Worm (Caenorhabditis elegans): ENCODE results near the gene lido-6.

lido-6 gene

ce11 chrX:17146545-17146944, 31.6 kb upstream of the lido-6 start (continued):
- TF ChIP-seq daf-16 (GFP tag; optimal IDR thresholded peaks at IDR 0.05) (no peak), daf-16 (tag; optimal IDR thresholded peaks at IDR 0.05) (peak; percentile 28)

ce11 chrX:17140447-17140846, 25.5 kb upstream of the lido-6 start:
- TF ChIP-seq daf-19 (GFP tag; conservative IDR thresholded peaks at IDR 0.05) (no peak), mep-1 (tag; optimal IDR thresholded peaks at IDR 0.05) (peak; percentile 2), zfp-3 (GFP tag; conservative IDR thresholded peaks at IDR 0.05) (no peak), R02D3.7 (tag; optimal IDR thresholded peaks at IDR 0.05) (no peak), F37D6.2 (tag; optimal IDR thresholded peaks at IDR 0.05) (no peak), hif-1 (tag; optimal IDR thresholded peaks at IDR 0.05) (no peak), lin-13 (GFP tag; optimal IDR thresholded peaks at IDR 0.05) (no peak), Y75B8A.6 (GFP tag; IDR thresholded peaks at IDR 0.05) (no peak), nhr-111 (GFP tag; optimal IDR thresholded peaks at IDR 0.05) (no peak), hlh-11 (tag; optimal IDR thresholded peaks at IDR 0.05) (peak; percentile 21), mdl-1 (tag; optimal IDR thresholded peaks at IDR 0.05) (no peak), set-16 (GFP tag; IDR thresholded peaks at IDR 0.05) (no peak), ceh-28 (tag; optimal IDR thresholded peaks at IDR 0.05) (no peak), madf-9 (GFP tag; conservative IDR thresholded peaks at IDR 0.05) (no peak), attf-4 (tag; optimal IDR thresholded peaks at IDR 0.05) (no peak), daf-16 (GFP tag; optimal IDR thresholded peaks at IDR 0.05) (no peak), daf-16 (tag; optimal IDR thresholded peaks at IDR 0.05) (peak; percentile 98), lin-15B (tag; optimal IDR thresholded peaks at IDR 0.05) (no peak), nhr-102 (tag; optimal IDR thresholded peaks at IDR 0.05) (no peak), nhr-76 (tag; optimal IDR thresholded peaks at IDR 0.05) (no peak), gei-8 (GFP tag; optimal IDR thresholded peaks at IDR 0.05) (no peak), fkh-10 (GFP tag; optimal IDR thresholded peaks at IDR 0.05) (no peak), ctbp-1 (GFP tag; IDR thresholded peaks at IDR 0.05) (no peak), nhr-77 (tag; optimal IDR thresholded peaks at IDR 0.05) (no peak), daf-12 (tag; optimal IDR thresholded peaks at IDR 0.05) (no peak), spr-1 (tag; optimal IDR thresholded peaks at IDR 0.05) (no peak), nhr-28 (tag; optimal IDR thresholded peaks at IDR 0.05) (peak; percentile 58), snpc-4 (tag; optimal IDR thresholded peaks at IDR 0.05) (no peak), mdt-29 (GFP tag; IDR thresholded peaks at IDR 0.05) (no peak), nhr-41 (GFP tag; IDR thresholded peaks at IDR 0.05) (no peak), ces-1 (GFP tag; optimal IDR thresholded peaks at IDR 0.05) (no peak), ztf-7 (tag; optimal IDR thresholded peaks at IDR 0.05) (peak; percentile 43), F26F4.8 (GFP tag; conservative IDR thresholded peaks at IDR 0.05) (no peak), T20F7.1 (GFP tag; optimal IDR thresholded peaks at IDR 0.05) (no peak), dmd-9 (GFP tag; IDR thresholded peaks at IDR 0.05) (no peak), nhr-48 (tag; optimal IDR thresholded peaks at IDR 0.05) (no peak), jun-1 (tag; optimal IDR thresholded peaks at IDR 0.05) (no peak), php-3 (GFP tag; IDR thresholded peaks at IDR 0.05) (no peak), dve-1 (tag; optimal IDR thresholded peaks at IDR 0.05; ENCODE audit: insufficient read depth) (peak; percentile 28), unc-39 (tag; optimal IDR thresholded peaks at IDR 0.05) (no peak), aha-1 (tag) (peak; percentile 89), ceh-20 (GFP tag; IDR thresholded peaks at IDR 0.05) (no peak), egl-43 (GFP tag; IDR thresholded peaks at IDR 0.05) (no peak), hlh-30 (tag; optimal IDR thresholded peaks at IDR 0.05; ENCODE audit: insufficient read depth) (peak; percentile 20), nhr-42 (GFP tag; IDR thresholded peaks at IDR 0.05) (no peak), sdz-12 (GFP tag; optimal IDR thresholded peaks at IDR 0.05) (no peak), saeg-2 (GFP tag; IDR thresholded peaks at IDR 0.05) (no peak), nhr-10 (tag; optimal IDR thresholded peaks at IDR 0.05) (no peak), dmd-6 (GFP tag; IDR thresholded peaks at IDR 0.05) (no peak), pqm-1 (tag; optimal IDR thresholded peaks at IDR 0.05) (no peak), rbr-2 (tag; optimal IDR thresholded peaks at IDR 0.05) (no peak)
